Fruit fly (Drosophila melanogaster) whole organism, embryonic: ENCODE results near the gene CG7810.

Experiments
- ATbp ChIP-seq: fragments of 200-800 bp; sonication (Bioruptor generic); optimal IDR thresholded peaks from 2 replicates; lab custom pipeline; 2017; ENCODE audit warnings: missing biosample characterization, mild to moderate bottlenecking, missing genetic modification characterization, missing genetic modification reagents
- CG10431 ChIP-seq: fragments of 200-800 bp; sonication (Bioruptor generic); optimal IDR thresholded peaks from 3 replicates; lab custom pipeline; 2018; ENCODE audit warnings: missing biosample characterization, mild to moderate bottlenecking, missing genetic modification characterization
- CG10979 ChIP-seq: fragments of 200-800 bp; sonication (Bioruptor generic); optimal IDR thresholded peaks from 2 replicates; lab custom pipeline; 2018; ENCODE audit warnings: missing biosample characterization, mild to moderate bottlenecking, missing genetic modification characterization, moderate library complexity
- CG12104 ChIP-seq: fragments of 200-800 bp; sonication (Bioruptor generic); optimal IDR thresholded peaks from 3 replicates; lab custom pipeline; 2016; ENCODE audit warnings: missing biosample characterization, missing genetic modification characterization
- CG12391 ChIP-seq: fragments of 200-800 bp; sonication (Bioruptor generic); optimal IDR thresholded peaks from 3 replicates; lab custom pipeline; 2018; ENCODE audit warnings: missing biosample characterization, mild to moderate bottlenecking, missing genetic modification characterization, moderate library complexity
- CG15073 ChIP-seq: fragments of 200-800 bp; sonication (Bioruptor generic); optimal IDR thresholded peaks from 2 replicates; lab custom pipeline; 2016; ENCODE audit warnings: missing biosample characterization, missing genetic modification characterization
- CG1603 ChIP-seq: fragments of 200-800 bp; sonication (Bioruptor generic); optimal IDR thresholded peaks from 2 replicates; lab custom pipeline; 2019; ENCODE audit warnings: missing biosample characterization, mild to moderate bottlenecking, missing genetic modification characterization, moderate library complexity
- CG17829 ChIP-seq: fragments of 200-800 bp; optimal IDR thresholded peaks from 2 replicates; lab custom pipeline; 2019; ENCODE audit warnings: missing biosample characterization, mild to moderate bottlenecking, missing genetic modification characterization, moderate library complexity
- CG18599 ChIP-seq: fragments of 200-800 bp; sonication (Bioruptor generic); optimal IDR thresholded peaks from 3 replicates; lab custom pipeline; 2017; ENCODE audit warnings: missing biosample characterization, missing genetic modification characterization, mild to moderate bottlenecking, moderate library complexity, missing genetic modification reagents
- CG33213 ChIP-seq: fragments of 200-800 bp; sonication (Bioruptor generic); optimal IDR thresholded peaks from 3 replicates; lab custom pipeline; 2016; ENCODE audit warnings: missing biosample characterization, missing genetic modification characterization
- CG34376 ChIP-seq: fragments of 200-800 bp; sonication (Bioruptor generic); optimal IDR thresholded peaks from 2 replicates; lab custom pipeline; 2018; ENCODE audit warnings: missing biosample characterization, mild to moderate bottlenecking, missing genetic modification characterization
- CG3838 ChIP-seq: fragments of 200-800 bp; sonication (Bioruptor generic); optimal IDR thresholded peaks from 3 replicates; lab custom pipeline; 2016; ENCODE audit warnings: missing biosample characterization, missing genetic modification characterization
- CG3995 ChIP-seq: fragments of 200-800 bp; sonication (Bioruptor generic); optimal IDR thresholded peaks from 3 replicates; lab custom pipeline; 2016; ENCODE audit warnings: missing biosample characterization, missing genetic modification characterization
- CG4404 ChIP-seq: fragments of 200-800 bp; sonication (Bioruptor generic); IDR thresholded peaks from 2 replicates; pipeline ENCODE4 v1.3.6; 2022; ENCODE audit warnings: missing biosample characterization, missing genetic modification characterization
- CG4617 ChIP-seq: fragments of 200-800 bp; sonication (Bioruptor generic); optimal IDR thresholded peaks from 3 replicates; lab custom pipeline; 2016; ENCODE audit warnings: missing biosample characterization, missing genetic modification characterization, borderline replicate concordance
- CG6254 ChIP-seq: fragments of 200-800 bp; sonication (Bioruptor generic); optimal IDR thresholded peaks from 3 replicates; lab custom pipeline; 2017; ENCODE audit warnings: mild to moderate bottlenecking, missing biosample characterization, missing genetic modification reagents, missing genetic modification characterization
- CG6654 ChIP-seq: fragments of 200-800 bp; sonication (Bioruptor generic); optimal IDR thresholded peaks from 2 replicates; lab custom pipeline; 2017; ENCODE audit warnings: missing biosample characterization, mild to moderate bottlenecking, missing genetic modification characterization
- CG6683 ChIP-seq: fragments of 200-800 bp; sonication (Bioruptor generic); optimal IDR thresholded peaks from 2 replicates; lab custom pipeline; 2017; ENCODE audit warnings: missing biosample characterization, mild to moderate bottlenecking, missing genetic modification characterization, missing genetic modification reagents
- CG7556 ChIP-seq: fragments of 200-800 bp; sonication (Bioruptor generic); optimal IDR thresholded peaks from 2 replicates; lab custom pipeline; 2017; ENCODE audit warnings: missing biosample characterization, mild to moderate bottlenecking, missing genetic modification characterization
- Deaf1 ChIP-seq: fragments of 200-800 bp; optimal IDR thresholded peaks from 3 replicates; lab custom pipeline; 2019; ENCODE audit warnings: missing biosample characterization, mild to moderate bottlenecking, missing genetic modification characterization, moderate library complexity
- E2f2 ChIP-seq: fragments of 200-800 bp; sonication (Bioruptor generic); IDR thresholded peaks from 2 replicates; pipeline ENCODE4 v1.3.6; 2022; ENCODE audit warnings: missing biosample characterization, missing genetic modification characterization
- Elba2 ChIP-seq: fragments of 200-800 bp; sonication (Bioruptor generic); optimal IDR thresholded peaks from 3 replicates; lab custom pipeline; 2016; ENCODE audit warnings: missing biosample characterization, missing genetic modification characterization
- HLHmδ ChIP-seq: fragments of 200-800 bp; sonication (Bioruptor generic); optimal IDR thresholded peaks from 2 replicates; lab custom pipeline; 2018; ENCODE audit warnings: missing biosample characterization, mild to moderate bottlenecking, missing genetic modification characterization, moderate library complexity
- HmgZ ChIP-seq: fragments of 200-800 bp; sonication (Bioruptor generic); optimal IDR thresholded peaks from 2 replicates; lab custom pipeline; 2018; ENCODE audit warnings: missing biosample characterization, mild to moderate bottlenecking, missing genetic modification characterization
- Kr ChIP-seq: fragments of 200-800 bp; sonication (Bioruptor generic); optimal IDR thresholded peaks from 2 replicates; lab custom pipeline; 2017; ENCODE audit warnings: missing biosample characterization, mild to moderate bottlenecking, missing genetic modification characterization
- Rx ChIP-seq: fragments of 200-800 bp; sonication (Bioruptor generic); IDR thresholded peaks from 2 replicates; pipeline ENCODE4 v1.3.6; 2022; ENCODE audit warnings: missing biosample characterization, missing genetic modification characterization
- TFAM ChIP-seq: fragments of 200-800 bp; sonication (Bioruptor generic); optimal IDR thresholded peaks from 2 replicates; lab custom pipeline; 2017; ENCODE audit warnings: missing biosample characterization, missing genetic modification characterization, inconsistent platforms
- Vsx1 ChIP-seq: fragments of 200-800 bp; sonication (Bioruptor generic); optimal IDR thresholded peaks from 2 replicates; lab custom pipeline; 2017; ENCODE audit warnings: missing biosample characterization, mild to moderate bottlenecking, missing genetic modification characterization, missing genetic modification reagents
- ab ChIP-seq: fragments of 200-800 bp; sonication (Bioruptor generic); optimal IDR thresholded peaks from 2 replicates; lab custom pipeline; 2016; ENCODE audit warnings: missing biosample characterization, missing genetic modification characterization
- ato ChIP-seq: fragments of 200-800 bp; sonication (Bioruptor generic); IDR thresholded peaks from 2 replicates; pipeline ENCODE4 v1.3.6; 2022; ENCODE audit warnings: missing biosample characterization, missing genetic modification characterization; ENCODE audit not compliant: partially characterized antibody
- btn ChIP-seq: fragments of 200-800 bp; sonication (Bioruptor generic); optimal IDR thresholded peaks from 2 replicates; lab custom pipeline; 2016; ENCODE audit warnings: missing biosample characterization, missing genetic modification characterization
- cas ChIP-seq: fragments of 200-800 bp; sonication (Bioruptor generic); IDR thresholded peaks from 2 replicates; pipeline ENCODE4 v1.3.6; 2022; ENCODE audit warnings: missing biosample characterization, missing genetic modification characterization
- da ChIP-seq: fragments of 200-800 bp; sonication (Bioruptor generic); optimal IDR thresholded peaks from 2 replicates; lab custom pipeline; 2016; ENCODE audit warnings: missing biosample characterization, missing genetic modification characterization
- dmrt99B ChIP-seq: fragments of 200-800 bp; sonication (Bioruptor generic); optimal IDR thresholded peaks from 2 replicates; lab custom pipeline; 2018; ENCODE audit warnings: missing biosample characterization, mild to moderate bottlenecking, missing genetic modification characterization, moderate library complexity
- ewg ChIP-seq: fragments of 200-800 bp; sonication (Bioruptor generic); optimal IDR thresholded peaks from 3 replicates; lab custom pipeline; 2017; ENCODE audit warnings: mild to moderate bottlenecking, missing biosample characterization, missing genetic modification reagents, missing genetic modification characterization
- fd64A ChIP-seq: fragments of 200-800 bp; sonication (Bioruptor generic); optimal IDR thresholded peaks from 3 replicates; lab custom pipeline; 2018; ENCODE audit warnings: missing biosample characterization, mild to moderate bottlenecking, missing genetic modification characterization
- gt ChIP-seq: fragments of 200-800 bp; sonication (Bioruptor generic); IDR thresholded peaks from 2 replicates; pipeline ENCODE4 v1.3.6; 2022; ENCODE audit warnings: missing biosample characterization, missing genetic modification characterization
- h ChIP-seq: fragments of >200 bp; optimal IDR thresholded peaks from 2 replicates; lab custom pipeline; 2017
- jumu ChIP-seq: fragments of 200-800 bp; sonication (Bioruptor generic); optimal IDR thresholded peaks from 3 replicates; lab custom pipeline; 2016; ENCODE audit warnings: missing biosample characterization, missing genetic modification characterization
- peb ChIP-seq: fragments of 200-800 bp; sonication (Bioruptor generic); IDR thresholded peaks from 2 replicates; pipeline ENCODE4 v1.3.6; 2022; ENCODE audit warnings: missing biosample characterization, missing genetic modification characterization
- phol ChIP-seq: fragments of 200-800 bp; sonication (Bioruptor generic); optimal IDR thresholded peaks from 3 replicates; lab custom pipeline; 2018; ENCODE audit warnings: missing biosample characterization, mild to moderate bottlenecking, missing genetic modification characterization, moderate library complexity
- shn ChIP-seq: fragments of 200-800 bp; sonication (Bioruptor generic); optimal IDR thresholded peaks from 3 replicates; lab custom pipeline; 2016; ENCODE audit warnings: missing biosample characterization, missing genetic modification characterization
- slou ChIP-seq: fragments of 200-800 bp; sonication (Bioruptor generic); optimal IDR thresholded peaks from 3 replicates; lab custom pipeline; 2016; ENCODE audit warnings: missing biosample characterization, missing genetic modification characterization
- sna ChIP-seq: fragments of 200-800 bp; sonication (Bioruptor generic); IDR thresholded peaks from 2 replicates; pipeline ENCODE4 v1.3.6; 2022; ENCODE audit warnings: missing biosample characterization, missing genetic modification characterization; ENCODE audit not compliant: partially characterized antibody
- stc ChIP-seq: fragments of 200-800 bp; sonication (Bioruptor generic); IDR thresholded peaks from 2 replicates; pipeline ENCODE4 v1.3.6; 2022; ENCODE audit warnings: missing biosample characterization, missing genetic modification characterization
- sug ChIP-seq: fragments of 200-800 bp; optimal IDR thresholded peaks from 2 replicates; lab custom pipeline; 2019; ENCODE audit warnings: missing biosample characterization, mild to moderate bottlenecking, missing genetic modification characterization, moderate library complexity
- trem ChIP-seq: fragments of 200-800 bp; optimal IDR thresholded peaks from 3 replicates; lab custom pipeline; 2019; ENCODE audit warnings: missing biosample characterization, mild to moderate bottlenecking, missing genetic modification characterization, moderate library complexity
- twi ChIP-seq: fragments of 200-800 bp; optimal IDR thresholded peaks from 2 replicates; lab custom pipeline; 2019; ENCODE audit warnings: missing biosample characterization, mild to moderate bottlenecking, missing genetic modification characterization, moderate library complexity
- vnd ChIP-seq: fragments of 200-800 bp; sonication (Bioruptor generic); IDR thresholded peaks from 3 replicates; pipeline ENCODE4 v1.3.6; 2022; ENCODE audit warnings: missing biosample characterization, missing genetic modification characterization; ENCODE audit not compliant: partially characterized antibody

CG7810 gene

DNA sequence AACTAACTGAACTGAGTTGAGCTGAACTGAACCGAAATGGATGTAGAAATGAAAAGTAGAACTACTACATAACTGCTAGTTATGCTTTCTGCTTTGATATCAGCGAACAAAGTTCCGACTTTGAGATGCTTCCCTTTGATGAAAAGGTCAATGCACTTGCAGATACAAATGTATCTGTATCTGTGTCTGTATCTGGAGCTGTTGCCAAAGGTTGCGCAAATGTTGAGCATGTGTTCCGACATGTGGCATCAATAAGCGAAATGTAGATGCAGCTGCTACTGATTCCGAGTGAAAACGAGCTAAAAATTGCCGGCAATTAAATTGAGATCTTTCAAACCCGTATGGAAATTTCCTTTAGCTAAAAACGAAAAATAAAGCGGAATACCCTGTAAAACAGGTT, 24.4 kb downstream of the CG7810 start:
- no peak for TF ChIP-seq TFAM (GFP tag; lab: Kevin White, UChicago)
- no peak for TF ChIP-seq slou (GFP tag; lab: Kevin White, UChicago)
- TF ChIP-seq twi (tag; lab: Kevin White, UChicago), result peak; percentile 94
- TF ChIP-seq ATbp (GFP tag; lab: Kevin White, UChicago), result no peak

DNA sequence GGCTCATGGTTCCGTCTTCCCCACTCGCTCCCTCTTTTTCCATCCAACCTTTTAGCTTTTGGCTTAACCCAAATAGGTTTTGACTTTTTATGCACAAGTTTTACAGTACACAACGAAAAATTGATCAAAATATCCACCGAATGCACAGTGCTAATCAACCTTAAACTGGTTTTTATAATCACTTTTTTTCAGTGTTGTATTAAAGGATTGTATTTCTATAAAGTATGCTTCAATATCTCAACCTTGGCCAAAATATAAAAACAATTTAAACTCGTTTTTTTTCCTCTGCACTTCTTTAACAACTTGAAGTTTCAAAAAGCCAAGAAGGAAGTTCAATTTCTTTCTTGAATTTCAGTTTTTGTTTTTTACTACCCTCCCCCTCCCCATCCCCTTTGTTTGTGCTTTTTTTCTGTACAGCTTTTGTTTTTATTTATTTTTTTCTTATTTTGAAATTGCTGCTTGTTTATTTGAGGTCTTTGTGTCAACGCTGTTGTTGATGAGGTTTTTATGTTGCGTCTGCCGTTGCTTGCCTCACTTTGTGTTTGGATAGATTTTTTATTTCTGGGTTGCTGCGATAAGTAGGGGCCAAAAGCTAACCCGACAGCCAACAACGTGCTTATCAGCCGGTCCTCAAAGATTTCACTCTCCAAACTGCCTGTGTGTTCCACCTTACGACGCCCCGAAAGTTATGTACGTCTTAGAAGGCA, 25.9 kb downstream of the CG7810 start:
- TF ChIP-seq cas (GFP tag; lab: Robert Waterston, UW), result no peak
- TF ChIP-seq E2f2 (GFP tag; lab: Robert Waterston, UW), result no peak
- TF ChIP-seq dmrt99B (tag; lab: Kevin White, UChicago), result peak; percentile 43
- TF ChIP-seq CG10979 (tag; lab: Kevin White, UChicago), result peak; percentile 29
- no peak for TF ChIP-seq CG33213 (GFP tag; lab: Kevin White, UChicago)
- no peak for TF ChIP-seq ab
- TF ChIP-seq CG4617 (GFP tag; lab: Kevin White, UChicago), result no peak
- no peak for TF ChIP-seq trem (tag; lab: Kevin White, UChicago)
- TF ChIP-seq ewg (GFP tag; lab: Kevin White, UChicago), result peak; percentile 11
- TF ChIP-seq Rx, result no peak
- TF ChIP-seq Elba2 (GFP tag; lab: Kevin White, UChicago), result no peak
- no peak for TF ChIP-seq Deaf1 (tag; lab: Kevin White, UChicago)
- no peak for TF ChIP-seq CG12104 (GFP tag; lab: Kevin White, UChicago)
- no peak for TF ChIP-seq jumu
- TF ChIP-seq CG1603, result peak; percentile 21
- TF ChIP-seq CG34376 (GFP tag; lab: Kevin White, UChicago), result no peak
- no peak for TF ChIP-seq CG3995
- TF ChIP-seq CG4404 (GFP tag; lab: Robert Waterston, UW), result no peak
- no peak for TF ChIP-seq btn (GFP tag; lab: Kevin White, UChicago)
- TF ChIP-seq fd64A (GFP tag; lab: Kevin White, UChicago), result peak; percentile 52
- TF ChIP-seq gt (GFP tag; lab: Robert Waterston, UW), result no peak
- TF ChIP-seq CG6654 (GFP tag; lab: Kevin White, UChicago), result no peak
- TF ChIP-seq vnd, result no peak
- no peak for TF ChIP-seq HmgZ (tag; lab: Kevin White, UChicago)
- TF ChIP-seq CG18599 (GFP tag; lab: Kevin White, UChicago), result no peak
- peak; percentile 34 for TF ChIP-seq CG10431 (GFP tag; lab: Kevin White, UChicago)
- no peak for TF ChIP-seq sug
- no peak for TF ChIP-seq shn (GFP tag; lab: Kevin White, UChicago)
- peak; percentile 17 for TF ChIP-seq CG12391 (tag; lab: Kevin White, UChicago)
- TF ChIP-seq sna, result no peak
- no peak for TF ChIP-seq Kr
- no peak for TF ChIP-seq CG6254 (GFP tag; lab: Kevin White, UChicago)
- TF ChIP-seq CG6683, result no peak
- no peak for TF ChIP-seq da
- no peak for TF ChIP-seq stc (GFP tag; lab: Robert Waterston, UW)
- TF ChIP-seq CG15073, result no peak
- peak; percentile 22 for TF ChIP-seq CG7556
- TF ChIP-seq h (lab: Kevin White, UChicago), result no peak
- TF ChIP-seq Vsx1 (GFP tag; lab: Kevin White, UChicago), result peak; percentile 9
- no peak for TF ChIP-seq peb (GFP tag; lab: Robert Waterston, UW)
- TF ChIP-seq ato, result no peak
- TF ChIP-seq HLHmδ (GFP tag; lab: Kevin White, UChicago), result no peak
- peak; percentile 47 for TF ChIP-seq phol (tag; lab: Kevin White, UChicago)
- peak; percentile 5 for TF ChIP-seq CG17829 (tag; lab: Kevin White, UChicago)
- TF ChIP-seq CG3838 (GFP tag; lab: Kevin White, UChicago), result no peak
